Fruit fly (Drosophila melanogaster) whole organism, pupa: ENCODE measurements around the gene Gr77a.

Source experiments
- CG10348 ChIP-seq: fragments of 200-800 bp; sonication (Bioruptor generic); IDR thresholded peaks from 2 replicates; pipeline ENCODE4 v1.3.6; 2022; ENCODE audit warnings: missing biosample characterization, missing genetic modification characterization
- CG15710 ChIP-seq: fragments of 200-800 bp; sonication (Bioruptor generic); optimal IDR thresholded peaks from 2 replicates; lab custom pipeline; 2018; ENCODE audit warnings: missing biosample characterization, mild to moderate bottlenecking, missing genetic modification characterization, moderate library complexity
- CG17806 ChIP-seq: fragments of 200-800 bp; sonication (Bioruptor generic); optimal IDR thresholded peaks from 2 replicates; lab custom pipeline; 2018; ENCODE audit warnings: missing biosample characterization, mild to moderate bottlenecking, missing genetic modification characterization, moderate library complexity
- CG32121 ChIP-seq: fragments of 200-800 bp; sonication (Bioruptor generic); IDR thresholded peaks from 2 replicates; pipeline ENCODE4 v1.3.6; 2022; ENCODE audit warnings: missing biosample characterization, missing genetic modification characterization
- Ets98B ChIP-seq: fragments of 200-800 bp; sonication (Bioruptor generic); IDR thresholded peaks from 2 replicates; pipeline ENCODE4 v1.3.6; 2022; ENCODE audit warnings: missing biosample characterization, missing genetic modification characterization
- Pif1A ChIP-seq: fragments of 200-800 bp; sonication (Bioruptor generic); optimal IDR thresholded peaks from 3 replicates; lab custom pipeline; 2016; ENCODE audit warnings: missing biosample characterization, missing genetic modification characterization
- fd96Ca ChIP-seq: fragments of 200-800 bp; sonication (Bioruptor generic); IDR thresholded peaks from 3 replicates; pipeline ENCODE4 v1.3.6; 2022; ENCODE audit warnings: missing biosample characterization, missing genetic modification characterization

dm6 chr3L:20700660-20701059 lies 38.6 kb downstream of the Gr77a start:
- no peak for TF ChIP-seq CG15710 (tag; lab: Kevin White, UChicago)
- TF ChIP-seq fd96Ca (GFP tag; lab: Robert Waterston, UW) = no peak
- TF ChIP-seq CG32121 (GFP tag; lab: Robert Waterston, UW) = no peak
- no peak for TF ChIP-seq Pif1A (GFP tag; lab: Kevin White, UChicago)
- TF ChIP-seq Ets98B (GFP tag; lab: Robert Waterston, UW) = no peak
- no peak for TF ChIP-seq CG17806 (tag; lab: Kevin White, UChicago)
- no peak for TF ChIP-seq CG10348
